Worm (Caenorhabditis elegans) whole organism, L1 larva: ENCODE data around the gene F20D6.12.

Source experiments
- C04F5.9 ChIP-seq: sonication (generic microtip); optimal IDR thresholded peaks from 2 replicates; lab custom pipeline; 2016; ENCODE audit warnings: missing genetic modification characterization, missing compliant biosample characterization
- F16B12.6 ChIP-seq: fragments of 150-350 bp; optimal IDR thresholded peaks from 2 replicates; lab custom pipeline; 2014; ENCODE audit warnings: missing biosample characterization, missing genetic modification characterization
- Y116A8C.19 ChIP-seq: sonication (generic microtip); optimal IDR thresholded peaks from 2 replicates; lab custom pipeline; 2016; ENCODE audit warnings: missing compliant biosample characterization, missing genetic modification characterization, borderline replicate concordance
- aly-2 ChIP-seq: fragments of 150-350 bp; optimal IDR thresholded peaks from 2 replicates; lab custom pipeline; 2014; ENCODE audit warnings: missing biosample characterization, missing genetic modification characterization
- ama-1 ChIP-seq: fragments of 150-350 bp; optimal IDR thresholded peaks from 2 replicates; lab custom pipeline; 2014
- blmp-1 ChIP-seq: fragments of 150-350 bp; optimal IDR thresholded peaks from 2 replicates; lab custom pipeline; 2014; ENCODE audit warnings: missing biosample characterization, missing genetic modification characterization
- ceh-8 ChIP-seq: fragments of 200-800 bp; sonication (Bioruptor generic); optimal IDR thresholded peaks from 2 replicates; lab custom pipeline; 2018; ENCODE audit warnings: mild to moderate bottlenecking, missing genetic modification characterization, moderate library complexity, missing compliant biosample characterization
- ceh-82 ChIP-seq, 3 experiments: fragments of 150-350 bp in 1 of 3; sonication (generic microtip) in 2 of 3; optimal IDR thresholded peaks; 2 replicates each; lab custom pipeline; 2014 to 2017; ENCODE audit warnings: missing biosample characterization in 3 of 3, missing genetic modification characterization in 3 of 3
- ceh-88 ChIP-seq: fragments of 200-800 bp; sonication (Bioruptor generic); IDR thresholded peaks from 2 replicates; pipeline ENCODE4 v1.3.6; 2022; ENCODE audit warnings: missing genetic modification characterization, missing compliant biosample characterization
- ceh-90 ChIP-seq: sonication (generic microtip); optimal IDR thresholded peaks from 2 replicates; lab custom pipeline; 2016; ENCODE audit warnings: missing genetic modification characterization, missing compliant biosample characterization
- elt-3 ChIP-seq, 6 experiments: fragments of 150-350 bp in 1 of 6; sonication (generic microtip); optimal IDR thresholded peaks; 2 replicates each; lab custom pipeline; 2017 to 2018; ENCODE audit warnings: missing biosample characterization in 6 of 6, missing genetic modification characterization in 6 of 6, inconsistent platforms in 1 of 6
- ets-5 ChIP-seq: fragments of 200-800 bp; sonication (Bioruptor generic); IDR thresholded peaks from 2 replicates; pipeline ENCODE4 v1.3.6; 2022; ENCODE audit warnings: missing genetic modification characterization, missing compliant biosample characterization
- fkh-4 ChIP-seq: sonication (generic microtip); optimal IDR thresholded peaks from 2 replicates; lab custom pipeline; 2016; ENCODE audit warnings: missing compliant biosample characterization, missing genetic modification characterization, borderline replicate concordance
- fkh-8 ChIP-seq: sonication (generic microtip); optimal IDR thresholded peaks from 2 replicates; lab custom pipeline; 2016; ENCODE audit warnings: mild to moderate bottlenecking, missing genetic modification characterization, missing compliant biosample characterization
- isw-1 ChIP-seq: fragments of 200-800 bp; sonication (Bioruptor generic); IDR thresholded peaks from 2 replicates; pipeline ENCODE4 v1.3.6; 2022; ENCODE audit warnings: missing genetic modification characterization, missing compliant biosample characterization
- jun-1 ChIP-seq: fragments of 150-350 bp; optimal IDR thresholded peaks from 2 replicates; lab custom pipeline; 2014; ENCODE audit warnings: missing biosample characterization, missing genetic modification reagents, missing genetic modification characterization
- lin-14 ChIP-seq: fragments of 200-800 bp; sonication (Bioruptor generic); optimal IDR thresholded peaks from 2 replicates; lab custom pipeline; 2018; ENCODE audit warnings: mild to moderate bottlenecking, missing genetic modification characterization, moderate library complexity, missing compliant biosample characterization
- lin-39 ChIP-seq: fragments of 150-350 bp; optimal IDR thresholded peaks from 2 replicates; lab custom pipeline; 2014; ENCODE audit warnings: missing biosample characterization, missing genetic modification reagents, missing genetic modification characterization
- lsy-2 ChIP-seq, 2 experiments: fragments of 150-350 bp; optimal IDR thresholded peaks; 2 replicates each; lab custom pipeline; 2014; ENCODE audit warnings: missing biosample characterization in 2 of 2, missing genetic modification characterization in 2 of 2
- mep-1 ChIP-seq: fragments of 150-350 bp; optimal IDR thresholded peaks from 2 replicates; lab custom pipeline; 2014; ENCODE audit warnings: missing biosample characterization, missing genetic modification characterization
- nhr-19 ChIP-seq: fragments of 200-800 bp; sonication (Bioruptor generic); conservative IDR thresholded peaks from 2 replicates; pipeline ENCODE4 v1.3.6; 2022; ENCODE audit warnings: missing genetic modification characterization, missing compliant biosample characterization
- nhr-20 ChIP-seq: sonication (generic microtip); optimal IDR thresholded peaks from 2 replicates; lab custom pipeline; 2016; ENCODE audit warnings: mild to moderate bottlenecking, missing genetic modification characterization, missing compliant biosample characterization
- nhr-47 ChIP-seq: sonication (generic microtip); optimal IDR thresholded peaks from 2 replicates; lab custom pipeline; 2016; ENCODE audit warnings: mild to moderate bottlenecking, missing genetic modification characterization, moderate library complexity, missing compliant biosample characterization
- nhr-71 ChIP-seq: sonication (generic microtip); optimal IDR thresholded peaks from 2 replicates; lab custom pipeline; 2016; ENCODE audit warnings: mild to moderate bottlenecking, missing genetic modification characterization, moderate library complexity, missing compliant biosample characterization
- nhr-76 ChIP-seq: sonication (generic microtip); optimal IDR thresholded peaks from 2 replicates; lab custom pipeline; 2017; ENCODE audit warnings: missing biosample characterization, missing genetic modification characterization
- nhr-84 ChIP-seq: sonication (generic microtip); optimal IDR thresholded peaks from 2 replicates; lab custom pipeline; 2017; ENCODE audit warnings: missing biosample characterization, missing genetic modification characterization
- nhr-85 ChIP-seq: sonication (generic microtip); peaks from one replicate; lab custom pipeline; 2016; ENCODE audit warnings: missing genetic modification characterization, inconsistent platforms, missing compliant biosample characterization
- pax-3 ChIP-seq: fragments of 200-800 bp; sonication (Bioruptor generic); optimal IDR thresholded peaks from 2 replicates; lab custom pipeline; 2018; ENCODE audit warnings: mild to moderate bottlenecking, missing genetic modification characterization, moderate library complexity, missing compliant biosample characterization
- rnt-1 ChIP-seq: sonication (generic microtip); optimal IDR thresholded peaks from 2 replicates; lab custom pipeline; 2016; ENCODE audit warnings: mild to moderate bottlenecking, missing genetic modification characterization, moderate library complexity, missing compliant biosample characterization
- skn-1 ChIP-seq: fragments of 150-350 bp; optimal IDR thresholded peaks from 2 replicates; lab custom pipeline; 2014; ENCODE audit warnings: missing biosample characterization, missing genetic modification characterization
- snpc-4 ChIP-seq: fragments of 150-350 bp; optimal IDR thresholded peaks from 2 replicates; lab custom pipeline; 2014; ENCODE audit warnings: missing biosample characterization, missing genetic modification characterization
- snu-23 ChIP-seq: sonication (generic microtip); optimal IDR thresholded peaks from 2 replicates; lab custom pipeline; 2016; ENCODE audit warnings: missing genetic modification characterization, missing compliant biosample characterization
- sptf-1 ChIP-seq: fragments of 150-350 bp; optimal IDR thresholded peaks from 2 replicates; lab custom pipeline; 2014; ENCODE audit warnings: missing biosample characterization, missing genetic modification characterization
- tbx-2 ChIP-seq: sonication (generic microtip); optimal IDR thresholded peaks from 2 replicates; lab custom pipeline; 2016; ENCODE audit warnings: missing genetic modification characterization, missing compliant biosample characterization
- tlp-1 ChIP-seq: fragments of 150-350 bp; optimal IDR thresholded peaks from 2 replicates; lab custom pipeline; 2014; ENCODE audit warnings: missing biosample characterization, missing genetic modification characterization
- unc-30 ChIP-seq: sonication (generic microtip); optimal IDR thresholded peaks from 2 replicates; lab custom pipeline; 2017; ENCODE audit warnings: missing biosample characterization, missing genetic modification characterization
- unc-62 ChIP-seq: fragments of 150-350 bp; optimal IDR thresholded peaks from 2 replicates; lab custom pipeline; 2014; ENCODE audit warnings: missing biosample characterization, missing genetic modification reagents, missing genetic modification characterization
- unc-98 ChIP-seq: fragments of 200-800 bp; sonication (Bioruptor generic); IDR thresholded peaks from 2 replicates; pipeline ENCODE4 v1.3.6; 2022; ENCODE audit warnings: missing genetic modification characterization, missing compliant biosample characterization
- zip-4 ChIP-seq: fragments of 200-800 bp; sonication (Bioruptor generic); optimal IDR thresholded peaks from 2 replicates; lab custom pipeline; 2018; ENCODE audit warnings: mild to moderate bottlenecking, missing genetic modification characterization, moderate library complexity, missing compliant biosample characterization

Gene F20D6.12

ce11 chrV:8188421-8188820 is 1.5 kb downstream of the F20D6.12 start, which contains the start of gene F20D6.15:
Gene F20D6.15 (minus strand): TSS chrV:8188467.
- TF ChIP-seq pax-3 (tag; lab: Kevin White, UChicago) (no peak), zip-4 (GFP tag; lab: Kevin White, UChicago) (no peak), tlp-1 (no peak), ama-1 (lab: Kevin White, UChicago) (no peak)
- TF ChIP-seq, all 84 proteins: peak for 0

- TF ChIP-seq unc-30 (tag; lab: Kevin White, UChicago) (no peak), jun-1 (tag; lab: Kevin White, UChicago) (no peak), C04F5.9 (no peak), nhr-84 (tag; lab: Kevin White, UChicago) (no peak), mep-1 (no peak), aly-2 (no peak), unc-62 (no peak), nhr-20 (tag; lab: Kevin White, UChicago) (no peak), ets-5 (GFP tag; lab: Robert Waterston, UW) (no peak), zip-4 (GFP tag; lab: Kevin White, UChicago) (no peak)
Measured at ce11 chrV:8185737-8186136, 4.2 kb downstream of the F20D6.12 start, which contains the start of gene F20D6.2. Gene F20D6.2 (plus strand): TSS chrV:8186037.

ce11 chrV:8183384-8183783 is 6.5 kb downstream of the F20D6.12 start, which contains the start of gene srp-8:
Gene srp-8 (plus strand): TSS chrV:8183684.
- TF ChIP-seq tbx-2 (tag; lab: Kevin White, UChicago) (no peak), fkh-4 (no peak), lsy-2 (tag; optimal IDR thresholded peaks at IDR 0.05; lab: Kevin White, UChicago) (no peak), F16B12.6 (no peak), snpc-4 (no peak), ceh-90 (tag; lab: Kevin White, UChicago) (no peak)
- TF ChIP-seq, all 84 proteins: peak for 0

ce11 chrV:8178914-8179542 is 10.9 kb downstream of the F20D6.12 start, which contains the start of gene srp-7:
Gene srp-7 (plus strand): TSS chrV:8179126.
- TF ChIP-seq unc-98 (GFP tag; lab: Robert Waterston, UW) (peak; percentile 42; the same call in 1 of the 2 replicates), blmp-1 (tag; lab: Kevin White, UChicago) (peak; percentile 56), snu-23 (GFP tag; lab: Kevin White, UChicago) (peak; percentile 9), nhr-19 (GFP tag; lab: Robert Waterston, UW) (peak; percentile 74), mep-1 (peak; percentile 34), ceh-82 (tag; optimal IDR thresholded peaks at IDR 0.05; lab: Kevin White, UChicago) (peak in 1 of 3 experiments; percentile 28), ceh-8 (GFP tag; lab: Kevin White, UChicago) (no peak), isw-1 (peak; percentile 12; the same call in 1 of the 2 replicates), nhr-71 (tag; lab: Kevin White, UChicago) (peak; percentile 32), lin-14 (GFP tag; lab: Kevin White, UChicago) (peak; percentile 68), Y116A8C.19 (no peak), fkh-8 (tag; lab: Kevin White, UChicago) (no peak), nhr-20 (tag; lab: Kevin White, UChicago) (peak; percentile 35), elt-3 (tag; optimal IDR thresholded peaks at IDR 0.05; lab: Kevin White, UChicago) (no peak), rnt-1 (peak; percentile 58), sptf-1 (tag; lab: Kevin White, UChicago) (no peak), ceh-88 (GFP tag; lab: Robert Waterston, UW) (0 out of 2 replicates have a peak, but pooled peaks have one; percentile 19), nhr-85 (tag; lab: Kevin White, UChicago) (peak; percentile 40), tlp-1 (no peak), nhr-47 (tag; lab: Kevin White, UChicago) (no peak), lin-39 (tag; lab: Kevin White, UChicago) (no peak), skn-1 (tag; lab: Kevin White, UChicago) (no peak), nhr-76 (tag; lab: Kevin White, UChicago) (no peak)
